Worm (Caenorhabditis elegans): ENCODE measurements around the gene C49F5.5.
"Not testable (repeated sequence)": the region's sequence is repeated elsewhere in the genome, so short reads cannot be mapped to it uniquely, and the experiment has no call there.

The C49F5.5 gene

ce11 chrX:11955125-11955524 lies 30.9 kb upstream of the C49F5.5 start, which contains the start of gene T08D10.3:
TSS of gene T08D10.3 (plus strand) at chrX:11955425.
- TF ChIP-seq fos-1 (tag; optimal IDR thresholded peaks at IDR 0.05) (no peak), sup-37 (GFP tag; optimal IDR thresholded peaks at IDR 0.05) (no peak), ceh-90 (tag; optimal IDR thresholded peaks at IDR 0.05) (no peak), zag-1 (tag; optimal IDR thresholded peaks at IDR 0.05) (no peak), sptf-1 (tag; optimal IDR thresholded peaks at IDR 0.05) (no peak), lin-35 (GFP tag; optimal IDR thresholded peaks at IDR 0.05) (no peak), grh-1 (GFP tag; IDR thresholded peaks at IDR 0.05) (no peak), pax-3 (tag; optimal IDR thresholded peaks at IDR 0.05) (no peak), blmp-1 (tag; optimal IDR thresholded peaks at IDR 0.05) (no peak), unc-30 (tag; optimal IDR thresholded peaks at IDR 0.05) (no peak), vab-15 (tag; optimal IDR thresholded peaks at IDR 0.05) (no peak), skn-1 (tag; optimal IDR thresholded peaks at IDR 0.05) (no peak), nhr-85 (tag) (no peak), isw-1 (GFP tag; IDR thresholded peaks at IDR 0.05) (no peak)

DNA sequence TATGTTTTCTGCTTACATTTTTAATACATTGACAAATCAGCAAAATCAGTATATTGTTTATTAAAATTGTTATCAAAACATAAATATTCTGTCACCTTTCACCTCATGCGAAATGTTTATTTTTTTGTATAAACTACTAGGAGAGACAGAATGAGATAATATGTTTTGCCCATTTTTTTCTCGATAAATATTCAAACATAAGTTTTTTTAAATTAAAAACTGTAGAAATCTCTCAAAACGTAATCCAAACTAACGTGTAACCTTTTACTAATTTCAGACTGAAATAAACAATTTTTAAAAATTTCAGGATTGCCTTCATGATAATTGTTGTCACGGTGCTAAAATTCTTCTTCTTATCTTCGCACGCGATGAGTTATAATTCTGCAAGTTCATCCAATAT lies 28.7 kb upstream of the C49F5.5 start, which contains the start of gene T08D10.5:
Gene T08D10.5, plus strand, starts transcription at position 301 of the 400 bp plus-strand sequence.
- TF ChIP-seq hpl-2 (GFP tag; optimal IDR thresholded peaks at IDR 0.05) (no peak), C04F5.9 (tag; optimal IDR thresholded peaks at IDR 0.05) (no peak), ceh-82 (tag; optimal IDR thresholded peaks at IDR 0.05) (no peak), nhr-11 (tag; optimal IDR thresholded peaks at IDR 0.05) (no peak), rnt-1 (tag; optimal IDR thresholded peaks at IDR 0.05) (no peak), nhr-47 (tag; optimal IDR thresholded peaks at IDR 0.05) (no peak), tlp-1 (tag; optimal IDR thresholded peaks at IDR 0.05) (no peak), lin-15B (tag; optimal IDR thresholded peaks at IDR 0.05) (no peak), fkh-8 (tag; optimal IDR thresholded peaks at IDR 0.05) (no peak), isw-1 (GFP tag; IDR thresholded peaks at IDR 0.05) (no peak), aly-2 (tag; optimal IDR thresholded peaks at IDR 0.05) (no peak), egl-27 (tag; optimal IDR thresholded peaks at IDR 0.05) (no peak), nhr-12 (tag; optimal IDR thresholded peaks at IDR 0.05) (no peak), unc-86 (tag; optimal IDR thresholded peaks at IDR 0.05) (no peak), vab-15 (tag; optimal IDR thresholded peaks at IDR 0.05) (no peak), blmp-1 (tag; optimal IDR thresholded peaks at IDR 0.05) (no peak), alr-1 (tag; optimal IDR thresholded peaks at IDR 0.05; ENCODE audit: borderline replicate concordance) (no peak), nhr-85 (tag) (no peak)

- TF ChIP-seq unc-130 (tag; optimal IDR thresholded peaks at IDR 0.05) (no peak), elt-2 (tag; optimal IDR thresholded peaks at IDR 0.05) (peak; percentile 18), elt-3 (tag; optimal IDR thresholded peaks at IDR 0.05) (no peak)
Observed at ce11 chrX:11959838-11960237, 26.1 kb upstream of the C49F5.5 start, which contains the start of gene C49F5.8. TSS of gene C49F5.8 (plus strand) at chrX:11960138.

DNA sequence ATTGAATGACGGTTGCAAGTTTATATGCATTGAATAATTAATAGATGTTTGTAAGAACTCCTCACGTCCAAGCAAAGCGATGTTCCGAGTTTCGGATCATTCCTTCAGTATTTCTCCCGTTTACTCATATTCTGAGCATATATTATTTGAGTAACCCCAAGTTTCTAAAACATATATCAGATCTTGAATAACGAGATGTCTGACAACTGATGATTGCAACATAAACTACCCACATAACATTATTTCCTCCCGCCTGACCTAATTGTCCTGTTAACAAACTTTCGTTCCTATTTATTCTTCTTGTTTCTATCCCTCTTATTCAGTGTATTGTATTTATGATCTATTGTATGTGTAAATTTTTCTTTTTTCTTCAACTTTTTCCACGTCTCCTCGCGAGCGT lies 24.9 kb upstream of the C49F5.5 start, which contains the start of gene C49F5.13:
Gene C49F5.13, plus strand, starts transcription at position 301 of the 400 bp plus-strand sequence.
- not testable (repeated sequence) for TF ChIP-seq nhr-84, mep-1, tbx-2 (tag; optimal IDR thresholded peaks at IDR 0.05)

DNA sequence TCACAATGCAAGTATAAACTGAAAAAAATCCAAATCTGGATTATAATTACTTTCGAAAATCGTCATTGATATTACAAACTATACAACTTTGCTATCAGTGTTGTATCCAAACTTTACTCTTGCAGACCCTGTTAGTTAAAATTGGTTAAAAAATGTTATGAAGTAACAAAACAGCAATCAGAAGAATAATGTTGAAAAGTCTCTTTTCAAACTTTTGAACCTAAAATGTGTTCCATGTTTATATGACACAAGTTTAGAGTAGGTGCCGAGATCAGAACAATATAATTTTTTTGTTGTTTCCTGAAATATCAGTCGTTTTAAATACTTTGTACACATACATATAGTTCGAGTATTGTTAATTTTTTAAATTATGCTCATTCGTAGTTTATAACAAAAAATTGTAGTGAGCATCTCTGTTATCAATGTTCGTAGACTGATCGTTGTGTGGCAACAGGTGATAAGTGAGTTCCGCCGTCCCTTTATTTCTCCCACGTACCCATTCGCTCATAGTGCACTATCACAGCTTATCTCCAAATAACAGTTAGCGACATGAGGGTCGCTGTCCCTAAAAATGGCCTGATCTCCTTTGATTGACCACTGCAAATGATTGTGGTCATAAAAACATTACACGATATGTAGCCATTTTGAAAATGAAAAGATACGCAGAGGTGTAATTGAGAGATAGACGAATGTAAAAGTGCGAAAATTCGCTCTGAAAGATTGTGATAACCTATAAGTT lies 23.8 kb upstream of the C49F5.5 start:
- no peak for TF ChIP-seq unc-86 (tag; optimal IDR thresholded peaks at IDR 0.05)
- peak; percentile 58 for TF ChIP-seq nhr-85 (tag)
- TF ChIP-seq fkh-8 (tag; optimal IDR thresholded peaks at IDR 0.05) = no peak
- TF ChIP-seq fos-1 (tag; optimal IDR thresholded peaks at IDR 0.05) = no peak
- no peak for TF ChIP-seq C04F5.9 (tag; optimal IDR thresholded peaks at IDR 0.05)
- no peak for TF ChIP-seq jun-1 (tag; optimal IDR thresholded peaks at IDR 0.05)
- no peak for TF ChIP-seq nhr-71 (tag; optimal IDR thresholded peaks at IDR 0.05)
- peak; percentile 81 for TF ChIP-seq elt-2 (tag; optimal IDR thresholded peaks at IDR 0.05)
- no peak for TF ChIP-seq lin-13 (GFP tag; optimal IDR thresholded peaks at IDR 0.05)
- TF ChIP-seq blmp-1 (tag; optimal IDR thresholded peaks at IDR 0.05) = peak; percentile 37
- TF ChIP-seq elt-3 (tag; optimal IDR thresholded peaks at IDR 0.05) = peak in 3 of 6 experiments; percentile 38 to 62 (median 60)

Data from whole organism, L1 larva.